Worm (Caenorhabditis elegans): ENCODE measurements around the gene C10G8.4.

DNA sequence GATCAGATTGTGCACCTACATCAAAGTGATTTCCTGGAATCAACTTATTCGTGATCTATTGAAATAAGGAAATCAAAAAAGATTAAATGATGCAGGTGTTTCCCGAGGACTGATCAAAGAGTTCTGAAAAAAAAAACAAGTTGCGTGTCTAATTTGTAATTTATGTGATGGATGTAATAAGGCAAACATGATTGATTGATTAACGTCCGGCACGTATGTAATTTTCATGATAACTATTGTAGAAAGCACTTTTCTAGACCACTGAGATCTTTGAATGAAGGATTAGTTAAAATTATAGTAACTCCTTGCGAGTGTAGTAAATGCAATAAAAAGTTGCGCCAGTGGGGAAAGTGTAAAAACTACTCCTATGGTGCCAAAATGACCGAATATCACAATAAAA is 33.7 kb downstream of the C10G8.4 start, which contains the start of gene srg-25:
- TF ChIP-seq snpc-4 (tag; optimal IDR thresholded peaks at IDR 0.05) (no peak), ces-1 (GFP tag; optimal IDR thresholded peaks at IDR 0.05) (no peak), M03D4.4 (tag; optimal IDR thresholded peaks at IDR 0.05) (no peak), nhr-12 (tag; optimal IDR thresholded peaks at IDR 0.05) (no peak), sptf-1 (tag; optimal IDR thresholded peaks at IDR 0.05) (no peak), blmp-1 (tag; optimal IDR thresholded peaks at IDR 0.05) (no peak), ztf-11 (tag; optimal IDR thresholded peaks at IDR 0.05) (no peak)
